Worm (Caenorhabditis elegans) whole organism, L4 larva: Measurements from ENCODE around the gene F07C4.10.

ENCODE experiments used
- D1046.2 ChIP-seq: fragments of 200-800 bp; sonication (Bioruptor generic); IDR thresholded peaks from 2 replicates; pipeline ENCODE4 v1.3.6; 2022; ENCODE audit warnings: missing genetic modification characterization, missing compliant biosample characterization
- R02D3.7 ChIP-seq: fragments of 150-350 bp; sonication (generic microtip); optimal IDR thresholded peaks from 3 replicates; lab custom pipeline; 2014; ENCODE audit warnings: missing biosample characterization, missing genetic modification characterization
- T26A8.4 ChIP-seq: fragments of 200-800 bp; sonication (Bioruptor generic); IDR thresholded peaks from 2 replicates; pipeline ENCODE4 v1.3.6; 2022; ENCODE audit warnings: missing genetic modification characterization, missing compliant biosample characterization
- Y75B8A.6 ChIP-seq: fragments of 200-800 bp; sonication (Bioruptor generic); IDR thresholded peaks from 2 replicates; pipeline ENCODE4 v1.3.6; 2022; ENCODE audit warnings: missing genetic modification reagents, missing genetic modification characterization, missing compliant biosample characterization
- ZK546.5 ChIP-seq, 2 experiments: sonication (generic microtip); optimal IDR thresholded peaks; 2 replicates each; lab custom pipeline; 2017; ENCODE audit warnings: missing biosample characterization in 2 of 2, missing genetic modification characterization in 2 of 2
- aha-1 ChIP-seq: fragments of 150-350 bp; peaks from one replicate; lab custom pipeline; 2014; ENCODE audit warnings: missing biosample characterization, missing genetic modification characterization
- aly-2 ChIP-seq: sonication (generic microtip); optimal IDR thresholded peaks from 2 replicates; lab custom pipeline; 2018; ENCODE audit warnings: missing biosample characterization, missing genetic modification characterization
- attf-4 ChIP-seq: sonication (generic microtip); optimal IDR thresholded peaks from 3 replicates; lab custom pipeline; 2017; ENCODE audit warnings: missing biosample characterization, missing genetic modification characterization
- ceh-28 ChIP-seq: fragments of 150-350 bp; optimal IDR thresholded peaks from 2 replicates; lab custom pipeline; 2014; ENCODE audit warnings: missing biosample characterization, missing genetic modification reagents, missing genetic modification characterization
- ceh-32 ChIP-seq: sonication (generic microtip); optimal IDR thresholded peaks from 2 replicates; lab custom pipeline; 2016; ENCODE audit warnings: mild to moderate bottlenecking, missing genetic modification characterization, missing compliant biosample characterization; ENCODE audit not compliant: poor library complexity
- ces-1 ChIP-seq: fragments of 150-350 bp; sonication (generic microtip); optimal IDR thresholded peaks from 4 replicates; lab custom pipeline; 2014; ENCODE audit warnings: missing biosample characterization, missing genetic modification reagents, missing genetic modification characterization
- dmd-8 ChIP-seq: fragments of 200-800 bp; sonication (Bioruptor generic); IDR thresholded peaks from 2 replicates; pipeline ENCODE4 v1.3.6; 2022; ENCODE audit warnings: missing genetic modification characterization, missing compliant biosample characterization
- dmd-9 ChIP-seq: fragments of 200-800 bp; sonication (Bioruptor generic); IDR thresholded peaks from 2 replicates; pipeline ENCODE4 v1.3.6; 2022; ENCODE audit warnings: missing genetic modification reagents, missing genetic modification characterization, missing compliant biosample characterization
- hlh-11 ChIP-seq: fragments of 200-800 bp; sonication (Bioruptor generic); optimal IDR thresholded peaks from 2 replicates; lab custom pipeline; 2018; ENCODE audit warnings: mild to moderate bottlenecking, missing genetic modification characterization, missing compliant biosample characterization
- jun-1 ChIP-seq: fragments of 150-350 bp; optimal IDR thresholded peaks from 2 replicates; lab custom pipeline; 2014; ENCODE audit warnings: missing biosample characterization, missing genetic modification reagents, missing genetic modification characterization
- lin-1 ChIP-seq: fragments of 200-800 bp; sonication (Bioruptor generic); IDR thresholded peaks from 2 replicates; pipeline ENCODE4 v1.3.6; 2022; ENCODE audit warnings: missing genetic modification reagents, missing genetic modification characterization, missing compliant biosample characterization
- lin-15B ChIP-seq: fragments of 150-350 bp; sonication (generic microtip); optimal IDR thresholded peaks from 3 replicates; lab custom pipeline; 2014; ENCODE audit warnings: missing biosample characterization, missing genetic modification characterization
- lin-38 ChIP-seq: fragments of 200-800 bp; sonication (Bioruptor generic); IDR thresholded peaks from 2 replicates; pipeline ENCODE4 v1.3.6; 2022; ENCODE audit warnings: missing genetic modification reagents, missing genetic modification characterization, missing compliant biosample characterization
- lsy-2 ChIP-seq, 2 experiments: fragments of 150-350 bp in 1 of 2; sonication (generic microtip) in 1 of 2; optimal IDR thresholded peaks; 2 replicates each; lab custom pipeline; 2014 to 2017; ENCODE audit warnings: missing biosample characterization in 2 of 2, missing genetic modification characterization in 2 of 2
- mdl-1 ChIP-seq, 2 experiments: fragments of 150-350 bp in 1 of 2; sonication (generic microtip) in 1 of 2; optimal IDR thresholded peaks; 2 replicates each; lab custom pipeline; 2014 to 2017; ENCODE audit warnings: missing biosample characterization in 2 of 2, missing genetic modification characterization in 2 of 2
- mdt-29 ChIP-seq: fragments of 200-800 bp; sonication (Bioruptor generic); IDR thresholded peaks from 2 replicates; pipeline ENCODE4 v1.3.6; 2022; ENCODE audit warnings: missing genetic modification reagents, missing genetic modification characterization, missing compliant biosample characterization
- nhr-42 ChIP-seq: fragments of 200-800 bp; sonication (Bioruptor generic); IDR thresholded peaks from 2 replicates; pipeline ENCODE4 v1.3.6; 2022; ENCODE audit warnings: missing genetic modification characterization, missing compliant biosample characterization
- nhr-48 ChIP-seq: sonication (generic microtip); optimal IDR thresholded peaks from 2 replicates; lab custom pipeline; 2016; ENCODE audit warnings: mild to moderate bottlenecking, missing genetic modification characterization, missing compliant biosample characterization
- nhr-6 ChIP-seq: fragments of 150-350 bp; optimal IDR thresholded peaks from 2 replicates; lab custom pipeline; 2014; ENCODE audit warnings: missing biosample characterization, missing genetic modification characterization
- nhr-77 ChIP-seq: fragments of 150-350 bp; optimal IDR thresholded peaks from 2 replicates; lab custom pipeline; 2014; ENCODE audit warnings: missing biosample characterization, missing genetic modification characterization
- pqm-1 ChIP-seq: sonication (generic microtip); optimal IDR thresholded peaks from 2 replicates; lab custom pipeline; 2017; ENCODE audit warnings: missing biosample characterization, missing genetic modification characterization
- rbr-2 ChIP-seq: sonication (generic microtip); optimal IDR thresholded peaks from 2 replicates; lab custom pipeline; 2016; ENCODE audit warnings: missing genotype, missing genetic modification characterization, missing compliant biosample characterization
- snpc-1.2 ChIP-seq: fragments of 200-800 bp; sonication (Bioruptor generic); IDR thresholded peaks from 2 replicates; pipeline ENCODE4 v1.3.6; 2022; ENCODE audit warnings: missing genetic modification reagents, missing genetic modification characterization, missing compliant biosample characterization
- snpc-4 ChIP-seq: fragments of 150-350 bp; optimal IDR thresholded peaks from 2 replicates; lab custom pipeline; 2014; ENCODE audit warnings: missing biosample characterization, missing genetic modification characterization
- spr-3 ChIP-seq: fragments of 200-800 bp; sonication (Bioruptor generic); optimal IDR thresholded peaks from 2 replicates; lab custom pipeline; 2018; ENCODE audit warnings: mild to moderate bottlenecking, missing genetic modification characterization, missing compliant biosample characterization
- tag-97 ChIP-seq: fragments of 200-800 bp; sonication (Bioruptor generic); IDR thresholded peaks from 2 replicates; pipeline ENCODE4 v1.3.6; 2022; ENCODE audit warnings: missing genetic modification characterization, missing compliant biosample characterization
- unc-62 ChIP-seq, 3 experiments: fragments of 150-350 bp in 1 of 3; sonication (generic microtip); optimal IDR thresholded peaks in 2 of 3; peaks in 1 of 3; 1 replicate in 1 of 3; 2 replicates in 2 of 3; lab custom pipeline; 2014 to 2017; ENCODE audit warnings: missing biosample characterization in 3 of 3, missing genetic modification characterization in 3 of 3, missing genetic modification reagents in 3 of 3, missing genotype in 1 of 3
- ztf-11 ChIP-seq: fragments of 150-350 bp; optimal IDR thresholded peaks from 2 replicates; lab custom pipeline; 2014; ENCODE audit warnings: missing biosample characterization, missing genetic modification characterization

Gene F07C4.10

DNA sequence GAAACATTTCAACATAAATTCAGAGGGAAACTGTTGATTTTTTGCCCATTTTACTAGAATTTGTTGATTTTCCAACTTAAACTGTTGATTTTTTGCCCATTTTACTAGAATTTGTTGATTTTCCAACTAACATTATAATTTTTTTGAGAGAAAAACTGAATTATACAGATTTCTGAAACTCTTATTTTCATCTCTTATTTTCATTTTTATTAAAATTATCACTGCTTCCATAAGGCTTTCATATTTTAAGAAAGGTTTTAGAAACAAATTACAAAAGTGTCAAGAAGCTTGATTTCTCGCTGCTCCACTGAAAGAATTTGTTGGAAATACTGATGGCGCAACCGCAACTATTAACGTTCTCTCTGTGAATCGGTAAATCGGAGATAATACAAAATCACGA, 10.3 kb upstream of the F07C4.10 start:
- no peak for TF ChIP-seq nhr-42 (GFP tag; lab: Robert Waterston, UW)
- no peak for TF ChIP-seq nhr-6 (tag; lab: Kevin White, UChicago)
- TF ChIP-seq aly-2 (tag; lab: Kevin White, UChicago) = no peak
- no peak for TF ChIP-seq R02D3.7 (tag; lab: Kevin White, UChicago)
- no peak for TF ChIP-seq pqm-1
- TF ChIP-seq nhr-77 (tag; lab: Kevin White, UChicago) = no peak
- TF ChIP-seq unc-62 (GFP tag; optimal IDR thresholded peaks at IDR 0.05 in 1 of 2; lab: Kevin White, UChicago) = peak in 1 of 2 experiments; percentile 96
- TF ChIP-seq unc-62 (tag; optimal IDR thresholded peaks at IDR 0.05; lab: Kevin White, UChicago) = no peak

DNA sequence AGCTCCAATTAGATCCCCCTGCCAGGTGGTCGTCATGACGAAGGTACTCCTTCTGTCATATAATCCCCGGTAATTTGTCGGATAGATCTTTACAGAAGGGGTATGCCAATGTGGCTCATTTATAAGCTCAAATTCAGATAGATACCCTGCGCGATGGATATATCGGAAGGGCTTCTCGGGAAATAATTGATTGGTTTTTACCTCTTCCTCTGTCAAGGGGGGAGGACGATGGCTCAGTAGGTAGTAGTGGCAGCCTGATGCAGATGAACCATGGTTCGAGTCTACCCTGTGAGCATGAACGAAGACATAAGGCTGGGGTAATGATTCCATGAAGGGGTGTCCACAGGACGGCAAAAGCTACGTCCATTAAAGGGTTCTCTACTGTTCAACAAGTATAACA, 7.5 kb upstream of the F07C4.10 start:
- TF ChIP-seq lin-1 (GFP tag; lab: Robert Waterston, UW) (no peak), snpc-4 (tag; lab: Kevin White, UChicago) (no peak), lin-15B (tag; lab: Kevin White, UChicago) (no peak), D1046.2 (GFP tag; lab: Robert Waterston, UW) (no peak), jun-1 (tag; lab: Kevin White, UChicago) (no peak), hlh-11 (tag; lab: Kevin White, UChicago) (no peak), mdl-1 (tag; optimal IDR thresholded peaks at IDR 0.05; lab: Kevin White, UChicago) (no peak), ztf-11 (no peak), spr-3 (no peak), snpc-1.2 (GFP tag; lab: Robert Waterston, UW) (no peak), ceh-32 (no peak), ceh-28 (no peak), tag-97 (GFP tag; lab: Robert Waterston, UW) (no peak)

DNA sequence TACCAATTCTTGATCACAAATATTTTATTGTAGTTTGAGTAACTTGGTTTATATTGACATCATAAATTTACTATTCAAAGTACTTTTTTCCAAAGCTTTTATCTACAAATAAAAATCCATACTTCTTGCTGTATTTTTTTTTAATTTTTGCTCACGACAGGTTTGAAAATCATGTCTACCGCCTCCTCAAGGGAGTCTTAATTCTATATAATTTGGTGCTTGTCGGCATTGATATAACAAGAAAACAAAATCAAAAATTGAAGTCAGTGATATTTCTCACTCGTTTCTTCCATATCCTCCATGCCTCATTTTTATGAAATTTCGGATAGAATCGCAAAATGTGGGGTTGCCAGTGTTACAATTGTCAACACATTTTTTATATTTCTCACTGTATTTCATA, 5.8 kb upstream of the F07C4.10 start, which contains the start of gene str-47:
TSS of gene str-47 (plus strand) at position 301 of the 400 bp plus-strand sequence.
- TF ChIP-seq lin-15B (tag; lab: Kevin White, UChicago) = no peak
- no peak for TF ChIP-seq T26A8.4 (GFP tag; lab: Robert Waterston, UW)
- no peak for TF ChIP-seq pqm-1
- TF ChIP-seq nhr-42 (GFP tag; lab: Robert Waterston, UW) = no peak
- no peak for TF ChIP-seq lsy-2 (tag; optimal IDR thresholded peaks at IDR 0.05; lab: Kevin White, UChicago)
- no peak for TF ChIP-seq rbr-2
- TF ChIP-seq ZK546.5 (tag; optimal IDR thresholded peaks at IDR 0.05; lab: Kevin White, UChicago) = no peak
- no peak for TF ChIP-seq nhr-48 (tag; lab: Kevin White, UChicago)

DNA sequence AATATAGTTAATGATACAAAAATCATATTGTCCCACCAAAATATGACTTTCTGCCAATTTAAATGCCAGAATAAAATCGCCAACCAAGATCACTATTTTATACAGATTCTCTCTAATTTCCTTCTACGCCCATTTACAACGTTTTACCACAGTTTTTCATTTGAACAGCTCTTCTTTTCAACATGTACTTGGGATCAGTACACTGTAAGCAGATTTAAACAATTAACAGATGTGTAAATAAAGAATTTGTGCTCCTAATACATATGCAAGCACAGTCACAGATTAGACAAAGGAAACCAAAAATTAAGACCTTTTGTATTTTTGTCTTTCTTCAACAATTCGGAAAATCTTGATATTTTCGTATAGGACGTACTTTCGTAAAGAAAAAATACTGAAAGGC, 3.7 kb upstream of the F07C4.10 start, which contains the start of gene F07C4.11:
TSS of gene F07C4.11 (minus strand) at position 101 of the 400 bp plus-strand sequence.
- TF ChIP-seq dmd-8 (GFP tag; lab: Robert Waterston, UW) = no peak

DNA sequence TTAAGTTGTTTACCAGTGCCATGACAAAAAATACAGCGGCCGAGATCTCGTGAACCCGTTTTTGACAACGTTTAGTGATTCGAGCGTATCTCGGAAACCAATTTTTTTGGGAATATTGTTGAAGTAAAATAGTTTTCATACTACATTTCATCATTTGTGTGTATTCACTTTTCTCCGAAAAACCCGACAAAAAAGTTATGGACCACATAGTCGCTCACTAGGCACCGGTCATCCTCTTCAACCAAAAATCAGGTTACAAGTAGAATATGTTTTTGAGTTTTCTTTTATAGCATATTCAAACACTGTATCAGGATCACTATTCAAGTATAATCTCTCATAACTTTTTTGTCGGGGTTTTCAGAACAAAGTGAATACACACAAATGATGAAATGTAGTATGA, 2.0 kb upstream of the F07C4.10 start:
- no peak for TF ChIP-seq attf-4 (tag; lab: Kevin White, UChicago)
- peak in 1 of 2 experiments; percentile 92 for TF ChIP-seq unc-62 (GFP tag; optimal IDR thresholded peaks at IDR 0.05 in 1 of 2; lab: Kevin White, UChicago)
- no peak for TF ChIP-seq unc-62 (tag; optimal IDR thresholded peaks at IDR 0.05; lab: Kevin White, UChicago)
- TF ChIP-seq ZK546.5 (tag; optimal IDR thresholded peaks at IDR 0.05; lab: Kevin White, UChicago) = no peak
- no peak for TF ChIP-seq ces-1 (GFP tag; lab: Kevin White, UChicago)
- no peak for TF ChIP-seq Y75B8A.6 (GFP tag; lab: Robert Waterston, UW)
- TF ChIP-seq dmd-9 (GFP tag; lab: Robert Waterston, UW) = no peak

DNA sequence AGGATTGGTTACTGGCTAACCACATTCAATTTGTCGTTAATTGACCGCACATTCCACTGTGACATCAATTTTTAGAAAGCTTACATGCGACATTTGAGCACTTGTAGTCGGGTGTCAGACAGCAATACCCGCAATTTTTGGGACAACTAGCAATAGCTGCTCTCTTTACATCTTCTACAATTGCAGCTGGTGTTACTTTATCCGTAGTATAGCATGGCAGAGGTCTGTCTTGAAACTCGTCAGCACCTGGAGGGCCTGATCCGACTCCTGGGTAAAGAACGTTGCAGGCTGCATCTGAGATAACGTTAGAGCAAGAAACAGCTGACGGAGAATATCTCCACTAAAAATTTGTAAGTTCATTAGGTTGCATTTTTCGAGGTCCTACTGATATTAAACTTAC, 331 bp downstream of the F07C4.10 start:
- TF ChIP-seq aha-1 (tag; lab: Kevin White, UChicago) (peak; percentile 78), unc-62 (GFP tag; optimal IDR thresholded peaks at IDR 0.05 in 1 of 2; lab: Kevin White, UChicago) (peak in 1 of 2 experiments; percentile 76), unc-62 (tag; optimal IDR thresholded peaks at IDR 0.05; lab: Kevin White, UChicago) (no peak), lin-38 (no peak), mdt-29 (GFP tag; lab: Robert Waterston, UW) (no peak)
